Worm (Caenorhabditis elegans) whole organism, midembryonic: ENCODE measurements around the gene let-413.

ENCODE experiments used
- T22C8.4 ChIP-seq: fragments of 200-800 bp; sonication (Bioruptor generic); IDR thresholded peaks from 2 replicates; pipeline ENCODE4 v1.3.6; 2022; ENCODE audit warnings: missing genetic modification characterization, missing compliant biosample characterization
- flt-1 ChIP-seq: fragments of 200-800 bp; sonication (Bioruptor generic); IDR thresholded peaks from 2 replicates; pipeline ENCODE4 v1.3.6; 2022; ENCODE audit warnings: missing genetic modification characterization, missing compliant biosample characterization
- klf-2 ChIP-seq: fragments of 200-800 bp; sonication (Bioruptor generic); conservative IDR thresholded peaks from 2 replicates; pipeline ENCODE4 v1.3.6; 2022; ENCODE audit warnings: missing genetic modification reagents, missing genetic modification characterization, missing compliant biosample characterization
- med-1 ChIP-seq: sonication (generic microtip); optimal IDR thresholded peaks from 2 replicates; lab custom pipeline; 2017; ENCODE audit warnings: missing genetic modification characterization, mild to moderate bottlenecking, missing compliant biosample characterization, antibody characterized with exemption, missing genetic modification reagents; ENCODE audit not compliant: insufficient read depth
- ref-1 ChIP-seq: fragments of 200-800 bp; sonication (Bioruptor generic); conservative IDR thresholded peaks from 2 replicates; pipeline ENCODE4 v1.3.6; 2022; ENCODE audit warnings: missing genetic modification reagents, missing genetic modification characterization, missing compliant biosample characterization
- tab-1 ChIP-seq: fragments of 200-800 bp; sonication (Bioruptor generic); IDR thresholded peaks from 2 replicates; pipeline ENCODE4 v1.3.6; 2022; ENCODE audit warnings: missing genetic modification characterization, missing compliant biosample characterization
- ztf-23 ChIP-seq: fragments of 200-800 bp; sonication (Bioruptor generic); IDR thresholded peaks from 2 replicates; pipeline ENCODE4 v1.3.6; 2022; ENCODE audit warnings: missing genetic modification reagents, missing genetic modification characterization, missing compliant biosample characterization
- ztf-29 ChIP-seq: fragments of 200-800 bp; sonication (Bioruptor generic); IDR thresholded peaks from 2 replicates; pipeline ENCODE4 v1.3.6; 2022; ENCODE audit warnings: missing genetic modification reagents, missing genetic modification characterization, missing compliant biosample characterization

ce11 chrV:7932998-7933397 is 44.6 kb downstream of the let-413 start, which contains the start of gene ncx-10:
- TF ChIP-seq flt-1 (GFP tag; lab: Robert Waterston, UW) (no peak), med-1 (GFP tag; lab: Kevin White, UChicago) (no peak), ztf-23 (no peak), tab-1 (GFP tag; lab: Robert Waterston, UW) (no peak), ref-1 (GFP tag; lab: Robert Waterston, UW) (no peak), klf-2 (GFP tag; lab: Robert Waterston, UW) (no peak), T22C8.4 (GFP tag; lab: Robert Waterston, UW) (no peak), ztf-29 (GFP tag; lab: Robert Waterston, UW) (no peak)
